Worm (Caenorhabditis elegans) whole organism, L4 larva: Measurements from ENCODE around the gene T13A10.2.

Experiments
- F44E2.7 ChIP-seq: fragments of 200-800 bp; sonication (Bioruptor generic); IDR thresholded peaks from 2 replicates; pipeline ENCODE4 v2.1.2; 2022; ENCODE audit warnings: missing genetic modification characterization, missing compliant biosample characterization
- aly-2 ChIP-seq: sonication (generic microtip); optimal IDR thresholded peaks from 2 replicates; lab custom pipeline; 2018; ENCODE audit warnings: missing biosample characterization, missing genetic modification characterization
- dpl-1 ChIP-seq: fragments of 150-350 bp; optimal IDR thresholded peaks from 2 replicates; lab custom pipeline; 2014; ENCODE audit warnings: missing biosample characterization, missing genetic modification reagents, missing genetic modification characterization
- dve-1 ChIP-seq: sonication (generic microtip); optimal IDR thresholded peaks from 2 replicates; lab custom pipeline; 2017; ENCODE audit warnings: antibody characterized with exemption, mild to moderate bottlenecking, missing genetic modification characterization, missing compliant biosample characterization; ENCODE audit not compliant: insufficient read depth
- mdt-29 ChIP-seq: fragments of 200-800 bp; sonication (Bioruptor generic); IDR thresholded peaks from 2 replicates; pipeline ENCODE4 v1.3.6; 2022; ENCODE audit warnings: missing genetic modification reagents, missing genetic modification characterization, missing compliant biosample characterization
- nhr-28 ChIP-seq: fragments of 150-350 bp; optimal IDR thresholded peaks from 2 replicates; lab custom pipeline; 2014; ENCODE audit warnings: missing biosample characterization, missing genetic modification characterization
- nhr-6 ChIP-seq: fragments of 150-350 bp; optimal IDR thresholded peaks from 2 replicates; lab custom pipeline; 2014; ENCODE audit warnings: missing biosample characterization, missing genetic modification characterization
- pha-4 ChIP-seq, 2 experiments: fragments of 150-350 bp in 1 of 2; fragments of 200-800 bp in 1 of 2; sonication (Bioruptor generic) in 1 of 2; IDR thresholded peaks in 1 of 2; optimal IDR thresholded peaks in 1 of 2; 2 replicates each; pipeline versions ENCODE4 v1.3.6 to Lab custom; 2014 to 2022; ENCODE audit warnings: missing genetic modification characterization in 2 of 2, missing genetic modification reagents in 2 of 2, missing biosample characterization in 1 of 2, missing compliant biosample characterization in 1 of 2
- pqm-1 ChIP-seq: sonication (generic microtip); optimal IDR thresholded peaks from 2 replicates; lab custom pipeline; 2017; ENCODE audit warnings: missing biosample characterization, missing genetic modification characterization
- snpc-1.2 ChIP-seq: fragments of 200-800 bp; sonication (Bioruptor generic); IDR thresholded peaks from 2 replicates; pipeline ENCODE4 v1.3.6; 2022; ENCODE audit warnings: missing genetic modification reagents, missing genetic modification characterization, missing compliant biosample characterization

ce11 chrIV:6282143-6282542, 29.0 kb downstream of the T13A10.2 start, which contains the start of gene srv-32:
- TF ChIP-seq nhr-28 (tag; lab: Kevin White, UChicago) (no peak), aly-2 (tag; lab: Kevin White, UChicago) (no peak), pha-4 (GFP tag; IDR thresholded peaks at IDR 0.05; lab: Robert Waterston, UW) (no peak), pha-4 (tag; optimal IDR thresholded peaks at IDR 0.05; lab: Kevin White, UChicago) (no peak), dpl-1 (GFP tag; lab: Kevin White, UChicago) (no peak), snpc-1.2 (GFP tag; lab: Robert Waterston, UW) (no peak), nhr-6 (no peak), F44E2.7 (no peak), mdt-29 (GFP tag; lab: Robert Waterston, UW) (no peak), pqm-1 (tag; lab: Kevin White, UChicago) (no peak), dve-1 (tag; lab: Kevin White, UChicago) (no peak)
